Fruit fly (Drosophila melanogaster): Measurements from ENCODE around the gene Cdk2.

The Cdk2 gene

DNA sequence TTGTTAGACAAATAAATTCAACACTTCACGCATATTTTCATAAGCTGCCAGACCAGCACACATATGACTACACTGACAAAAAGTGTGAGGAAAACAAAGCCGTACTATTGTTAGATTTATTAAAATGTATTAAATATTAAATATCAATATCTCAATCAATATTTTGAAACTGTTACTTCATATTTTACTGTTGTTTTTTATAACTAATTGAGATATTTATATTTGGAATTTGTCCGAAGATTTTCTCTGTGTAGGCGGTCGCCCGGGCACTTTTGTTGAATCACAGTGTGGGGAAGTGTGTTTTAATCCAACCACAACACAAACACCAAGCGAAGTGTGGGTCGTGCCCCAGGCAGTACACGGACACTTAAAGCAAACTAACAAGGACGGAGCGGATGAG is 16.1 kb upstream of the Cdk2 start (continued):
- TF ChIP-seq vnd (GFP tag; IDR thresholded peaks at IDR 0.05; ENCODE audit: partially characterized antibody): no peak
- no peak for TF ChIP-seq CG9437 (GFP tag; optimal IDR thresholded peaks at IDR 0.05)
- TF ChIP-seq Vsx1 (GFP tag; optimal IDR thresholded peaks at IDR 0.05): no peak
- no peak for TF ChIP-seq crp (GFP tag; optimal IDR thresholded peaks at IDR 0.05)
- TF ChIP-seq vvl (GFP tag; IDR thresholded peaks at IDR 0.05): 0 out of 2 replicates have a peak, but pooled peaks have one; percentile 13
- no peak for TF ChIP-seq CG12769 (tag; optimal IDR thresholded peaks at IDR 0.05)
- peak; percentile 45 for TF ChIP-seq caup (GFP tag; optimal IDR thresholded peaks at IDR 0.05; ENCODE audit: severe bottlenecking)
- no peak for TF ChIP-seq CG15073 (GFP tag; optimal IDR thresholded peaks at IDR 0.05)
- TF ChIP-seq slp2 (GFP tag; optimal IDR thresholded peaks at IDR 0.05): no peak
- TF ChIP-seq jing (GFP tag; optimal IDR thresholded peaks at IDR 0.05): no peak

DNA sequence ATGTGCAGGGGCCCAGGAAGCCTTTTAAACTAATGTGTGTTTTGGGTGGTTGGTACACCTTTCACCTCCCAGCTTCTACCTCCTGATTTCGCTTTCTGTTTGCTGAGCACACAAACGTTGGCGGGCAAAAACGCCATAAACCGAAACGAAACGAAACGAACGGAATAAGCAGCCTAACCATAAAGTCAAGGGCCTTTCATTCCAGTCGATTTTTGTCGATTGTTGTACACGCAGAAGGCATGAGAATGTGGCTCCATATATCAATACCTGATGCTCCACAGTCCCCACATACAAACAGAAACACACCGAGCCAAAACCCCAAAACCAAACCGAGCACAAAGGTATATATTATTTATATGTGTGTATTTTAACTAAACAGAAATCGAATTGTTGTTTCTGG is 11.9 kb upstream of the Cdk2 start:
- peak; percentile 37 for TF ChIP-seq Ets65A (GFP tag)
- no peak for TF ChIP-seq pho (GFP tag; optimal IDR thresholded peaks at IDR 0.05)
- peak; percentile 86 for TF ChIP-seq CG13894 (tag; optimal IDR thresholded peaks at IDR 0.05)

DNA sequence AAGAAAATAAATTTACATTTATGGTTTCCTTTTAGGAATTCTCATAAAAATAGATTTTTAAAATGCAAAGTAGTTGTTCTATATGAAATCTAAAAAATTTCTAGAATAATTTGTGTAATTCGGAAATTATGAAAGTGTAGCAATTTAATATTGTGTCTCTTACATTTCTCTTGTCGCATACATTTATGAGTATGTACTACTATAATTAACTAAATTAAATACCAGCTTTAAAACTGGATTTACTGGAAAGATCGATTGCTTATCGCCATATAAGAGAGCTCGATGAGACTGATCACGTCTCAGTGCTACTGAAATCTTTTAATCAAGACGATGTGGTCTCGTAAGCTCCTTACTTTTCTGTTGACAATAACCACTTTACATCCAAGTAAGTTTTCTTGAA is 4.1 kb upstream of the Cdk2 start, which contains the start of gene CG31205:
Gene CG31205 (plus strand): TSS at position 301 of the 400 bp plus-strand sequence.
- no peak for TF ChIP-seq CG7745 (tag; optimal IDR thresholded peaks at IDR 0.05)
- TF ChIP-seq CG10147 (GFP tag; optimal IDR thresholded peaks at IDR 0.05): no peak
- TF ChIP-seq Eip74EF (GFP tag; optimal IDR thresholded peaks at IDR 0.05): no peak
- TF ChIP-seq CG4404 (GFP tag; IDR thresholded peaks at IDR 0.05): no peak
- TF ChIP-seq CG18764 (GFP tag; optimal IDR thresholded peaks at IDR 0.05): no peak
- TF ChIP-seq Bteb2 (GFP tag; optimal IDR thresholded peaks at IDR 0.05): no peak
- TF ChIP-seq Trl (optimal IDR thresholded peaks at IDR 0.05): no peak
- TF ChIP-seq Trl (GFP tag; optimal IDR thresholded peaks at IDR 0.05): no peak
- no peak for TF ChIP-seq ash1 (GFP tag; optimal IDR thresholded peaks at IDR 0.05)
- no peak for TF ChIP-seq Taf1 (GFP tag; IDR thresholded peaks at IDR 0.05)
- no peak for TF ChIP-seq CG11093 (GFP tag; IDR thresholded peaks at IDR 0.05)
- TF ChIP-seq h (optimal IDR thresholded peaks at IDR 0.05): no peak
- TF ChIP-seq CG4707 (GFP tag; optimal IDR thresholded peaks at IDR 0.05): no peak
- TF ChIP-seq CG31441 (GFP tag; IDR thresholded peaks at IDR 0.05): no peak

DNA sequence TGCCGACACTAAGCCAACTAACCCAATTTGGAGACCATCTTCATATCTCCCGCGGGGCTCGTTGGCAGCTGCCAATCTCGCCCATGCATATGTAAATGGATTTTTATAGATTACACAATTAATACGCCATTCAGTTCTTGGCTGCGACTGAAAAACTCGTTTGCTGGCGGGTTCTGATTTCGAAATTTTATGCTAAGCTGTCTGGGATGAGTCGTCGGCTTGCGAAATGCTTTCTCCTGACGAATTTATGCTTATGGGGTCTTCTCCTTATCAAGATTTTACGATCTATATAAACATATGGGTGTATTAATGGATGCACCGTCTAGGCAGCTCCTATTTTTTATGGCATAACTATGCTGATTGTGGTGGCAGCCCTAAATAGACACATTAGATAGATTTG is 3.6 kb downstream of the Cdk2 start, which contains the start of gene CG17267:
Gene CG17267 (minus strand): TSS at position 101 of the 400 bp plus-strand sequence.
- TF ChIP-seq Med (GFP tag) (peak; percentile 16), CG9609 (GFP tag; optimal IDR thresholded peaks at IDR 0.05) (no peak)

DNA sequence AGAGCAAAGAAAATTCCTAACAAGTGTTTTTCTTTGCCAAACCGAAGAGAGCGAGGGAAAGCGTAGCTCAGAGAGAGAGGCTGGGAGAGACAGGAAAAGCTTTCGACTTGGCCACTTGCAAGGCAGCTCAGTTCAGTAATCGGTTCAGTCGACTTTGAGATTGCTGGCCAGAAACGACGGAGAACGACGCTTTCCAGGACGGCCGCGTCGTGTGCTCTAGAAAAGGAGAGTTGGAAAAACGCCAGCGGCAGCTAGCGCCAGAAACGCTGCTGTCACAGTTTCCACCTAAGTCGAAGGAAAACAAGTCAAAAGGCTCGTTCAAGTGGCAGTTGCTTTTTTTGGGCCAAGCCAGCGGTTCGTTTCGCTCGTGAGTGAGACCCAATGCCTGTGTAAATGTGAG is 4.5 kb downstream of the Cdk2 start, which contains the start of gene CG42322:
Gene CG42322 (plus strand): TSS at position 138 of the 400 bp plus-strand sequence.
- no peak for TF ChIP-seq inv (GFP tag; IDR thresholded peaks at IDR 0.05; ENCODE audit: partially characterized antibody)
- no peak for TF ChIP-seq CG10366 (GFP tag; IDR thresholded peaks at IDR 0.05)
- TF ChIP-seq abd-A (tag; optimal IDR thresholded peaks at IDR 0.05): peak; percentile 43
- TF ChIP-seq Trl (optimal IDR thresholded peaks at IDR 0.05): peak; percentile 34 to 60
- TF ChIP-seq Trl (GFP tag; optimal IDR thresholded peaks at IDR 0.05): no peak
- TF ChIP-seq Adf1 (GFP tag; IDR thresholded peaks at IDR 0.05): peak; percentile 49; the same call in 1 of the 2 replicates
- TF ChIP-seq hkb (optimal IDR thresholded peaks at IDR 0.05): no peak
- no peak for TF ChIP-seq hkb (GFP tag; IDR thresholded peaks at IDR 0.05)
- peak; percentile 56 for TF ChIP-seq scrt (GFP tag; optimal IDR thresholded peaks at IDR 0.05)
- no peak for TF ChIP-seq kay (GFP tag; optimal IDR thresholded peaks at IDR 0.05)
- TF ChIP-seq CG16779 (GFP tag; IDR thresholded peaks at IDR 0.05): peak; percentile 64
- peak; percentile 65 for TF ChIP-seq Deaf1 (tag; optimal IDR thresholded peaks at IDR 0.05)
- no peak for TF ChIP-seq Med (GFP tag)

All from whole organism, embryonic.